Fruit fly (Drosophila melanogaster): ENCODE measurements around the gene Tom40.

Tom40 gene

dm6 chrX:7701282-7702078 lies 35.2 kb upstream of the Tom40 start:
- TF ChIP-seq CG14655 (GFP tag; optimal IDR thresholded peaks at IDR 0.05) (peak; percentile 28), CG8301 (tag; optimal IDR thresholded peaks at IDR 0.05) (peak; percentile 10), fd96Ca (GFP tag; IDR thresholded peaks at IDR 0.05) (peak; percentile 39; the same call in 1 of the 3 replicates), CG12605 (GFP tag; IDR thresholded peaks at IDR 0.05) (peak; percentile 51), Ets98B (GFP tag; IDR thresholded peaks at IDR 0.05) (peak; percentile 48; the same call in 1 of the 2 replicates), Pif1B (GFP tag; optimal IDR thresholded peaks at IDR 0.05) (no peak), CG17806 (tag; optimal IDR thresholded peaks at IDR 0.05) (no peak), CG4496 (GFP tag; IDR thresholded peaks at IDR 0.05) (peak; percentile 67)

DNA sequence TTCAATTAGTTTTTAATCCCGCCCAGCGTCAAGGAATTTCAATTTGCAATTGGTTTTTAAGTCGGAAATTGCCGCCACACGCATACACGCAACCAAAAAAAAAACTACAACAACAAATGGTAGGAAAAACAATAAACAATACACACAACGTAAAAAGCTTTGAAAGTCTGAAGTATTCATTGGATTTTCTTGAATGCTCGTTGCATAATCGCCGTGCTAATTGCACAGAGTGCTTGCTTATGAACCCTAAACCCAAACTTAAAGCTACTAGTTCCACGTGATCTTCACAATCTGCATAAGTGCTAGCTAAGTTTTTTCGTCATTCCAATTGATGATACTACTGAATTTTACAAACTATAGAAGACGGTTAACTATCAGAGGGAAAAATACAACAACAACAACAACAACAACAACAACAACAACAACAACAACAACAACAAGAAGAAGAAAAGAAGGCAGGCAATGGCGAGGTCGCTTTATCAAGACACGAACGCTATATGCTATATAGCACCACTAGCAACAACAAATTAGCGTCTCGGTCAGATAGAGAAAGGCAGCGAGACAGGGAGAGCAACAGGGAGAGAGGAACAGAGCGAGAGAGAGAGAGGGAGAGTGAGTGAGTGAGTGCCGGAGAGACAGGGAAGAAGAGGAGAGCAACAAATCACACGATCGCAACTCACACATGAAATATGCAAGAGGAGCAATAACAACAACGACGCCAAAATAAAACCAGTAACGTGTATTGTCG lies 34.4 kb upstream of the Tom40 start:
- TF ChIP-seq Snoo (tag; optimal IDR thresholded peaks at IDR 0.05) = no peak
- TF ChIP-seq EcR (GFP tag; optimal IDR thresholded peaks at IDR 0.05) = no peak
- no peak for TF ChIP-seq CG17806 (tag; optimal IDR thresholded peaks at IDR 0.05)
- 0 out of 3 replicates have a peak, but pooled peaks have one; percentile 24 for TF ChIP-seq fd96Ca (GFP tag; IDR thresholded peaks at IDR 0.05)
- TF ChIP-seq gl (tag; optimal IDR thresholded peaks at IDR 0.05) = peak; percentile 44
- peak; percentile 64 for TF ChIP-seq Ets98B (GFP tag; IDR thresholded peaks at IDR 0.05)
- peak; percentile 33; the same call in 1 of the 3 replicates for TF ChIP-seq CG4496 (GFP tag; IDR thresholded peaks at IDR 0.05)
- TF ChIP-seq CG12605 (GFP tag; IDR thresholded peaks at IDR 0.05) = peak; percentile 50; the same call in 1 of the 2 replicates
- no peak for TF ChIP-seq rn (GFP tag; IDR thresholded peaks at IDR 0.05)

dm6 chrX:7703001-7703864 lies 33.5 kb upstream of the Tom40 start:
- TF ChIP-seq Pif1B (GFP tag; optimal IDR thresholded peaks at IDR 0.05) (peak; percentile 96), CG14655 (GFP tag; optimal IDR thresholded peaks at IDR 0.05) (peak; percentile 73), CG34367 (tag; optimal IDR thresholded peaks at IDR 0.05) (peak; percentile 48), rn (GFP tag; IDR thresholded peaks at IDR 0.05) (peak; percentile 68), Snoo (tag; optimal IDR thresholded peaks at IDR 0.05) (peak; percentile 93), CG15710 (tag; optimal IDR thresholded peaks at IDR 0.05) (peak; percentile 42), CG17806 (tag; optimal IDR thresholded peaks at IDR 0.05) (peak; percentile 52), Ets98B (GFP tag; IDR thresholded peaks at IDR 0.05) (peak; percentile 90), fd96Ca (GFP tag; IDR thresholded peaks at IDR 0.05) (peak; percentile 93), CG8301 (tag; optimal IDR thresholded peaks at IDR 0.05) (peak; percentile 77), CG12605 (GFP tag; IDR thresholded peaks at IDR 0.05) (peak; percentile 84), CG10348 (GFP tag; IDR thresholded peaks at IDR 0.05) (peak; percentile 70), gl (tag; optimal IDR thresholded peaks at IDR 0.05) (peak; percentile 27), CG9948 (tag; optimal IDR thresholded peaks at IDR 0.05) (peak; percentile 37), Pif1A (GFP tag; optimal IDR thresholded peaks at IDR 0.05) (peak; percentile 96), CG32121 (GFP tag; IDR thresholded peaks at IDR 0.05) (peak; percentile 83), CG4496 (GFP tag; IDR thresholded peaks at IDR 0.05) (peak; percentile 90)

- TF ChIP-seq CG15710 (tag; optimal IDR thresholded peaks at IDR 0.05) (no peak), Ets98B (GFP tag; IDR thresholded peaks at IDR 0.05) (no peak), CG9948 (tag; optimal IDR thresholded peaks at IDR 0.05) (no peak), CG4496 (GFP tag; IDR thresholded peaks at IDR 0.05) (no peak), Snoo (tag; optimal IDR thresholded peaks at IDR 0.05) (no peak), CG14655 (GFP tag; optimal IDR thresholded peaks at IDR 0.05) (no peak)
Measured at dm6 chrX:7703865-7704221, 32.9 kb upstream of the Tom40 start.

DNA sequence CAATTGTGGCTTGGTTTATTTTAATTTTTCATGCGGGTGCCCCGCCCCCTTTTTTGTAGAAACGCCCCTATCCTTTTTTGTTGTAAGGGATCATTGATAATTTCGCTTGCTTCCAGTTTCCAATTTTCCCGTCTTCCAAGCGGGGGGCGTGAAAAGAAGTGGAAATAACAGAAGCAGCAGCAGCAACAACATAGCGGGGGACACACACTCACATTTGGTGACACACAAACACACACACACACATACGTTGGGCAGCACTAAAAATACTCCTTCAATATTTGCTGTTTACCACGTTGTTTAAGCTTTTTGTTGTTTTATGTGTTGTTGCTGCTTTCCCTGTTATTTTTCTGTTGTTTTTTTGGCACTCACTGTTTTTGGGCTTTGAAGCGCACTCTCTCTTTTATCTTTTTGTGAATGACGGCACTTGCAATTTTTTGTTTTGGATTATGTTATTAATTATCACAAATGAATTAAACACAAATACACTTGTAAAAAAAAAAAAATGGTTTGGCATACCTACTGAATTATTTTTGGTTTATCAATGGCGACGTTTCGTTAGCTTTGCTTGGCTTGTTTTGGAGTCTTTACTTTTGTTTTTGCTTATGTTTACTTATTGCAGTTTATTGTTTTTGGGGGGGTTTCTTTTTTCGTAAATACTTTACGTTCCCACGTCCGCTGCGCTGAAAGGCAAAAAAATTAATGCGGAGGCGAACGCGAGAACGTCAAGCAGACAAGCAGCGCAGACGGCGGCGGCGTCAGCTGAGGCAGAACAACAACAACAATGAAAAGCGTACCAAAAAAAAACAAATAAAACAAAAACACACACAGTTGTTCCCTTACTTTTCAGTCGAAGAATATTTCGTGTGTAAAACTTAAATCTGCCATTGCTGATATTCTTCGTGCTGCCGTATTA lies 32.2 kb upstream of the Tom40 start:
- TF ChIP-seq Pif1A (GFP tag; optimal IDR thresholded peaks at IDR 0.05) = no peak
- no peak for TF ChIP-seq CG15710 (tag; optimal IDR thresholded peaks at IDR 0.05)
- no peak for TF ChIP-seq Snoo (tag; optimal IDR thresholded peaks at IDR 0.05)
- TF ChIP-seq rn (GFP tag; IDR thresholded peaks at IDR 0.05) = no peak
- TF ChIP-seq CG10348 (GFP tag; IDR thresholded peaks at IDR 0.05) = no peak
- TF ChIP-seq CG9948 (tag; optimal IDR thresholded peaks at IDR 0.05) = no peak
- peak; percentile 50 for TF ChIP-seq gl (tag; optimal IDR thresholded peaks at IDR 0.05)
- peak; percentile 10; the same call in 1 of the 2 replicates for TF ChIP-seq Ets98B (GFP tag; IDR thresholded peaks at IDR 0.05)
- TF ChIP-seq fd96Ca (GFP tag; IDR thresholded peaks at IDR 0.05) = peak; percentile 38; the same call in 1 of the 3 replicates
